Worm (Caenorhabditis elegans) whole organism, dauer: Measurements from ENCODE around the gene F28A12.10.

Experiments used
- unc-62 ChIP-seq: sonication (generic microtip); optimal IDR thresholded peaks from 2 replicates; lab custom pipeline; 2017; ENCODE audit warnings: missing biosample characterization, missing genetic modification reagents, missing genetic modification characterization

F28A12.10 gene

DNA sequence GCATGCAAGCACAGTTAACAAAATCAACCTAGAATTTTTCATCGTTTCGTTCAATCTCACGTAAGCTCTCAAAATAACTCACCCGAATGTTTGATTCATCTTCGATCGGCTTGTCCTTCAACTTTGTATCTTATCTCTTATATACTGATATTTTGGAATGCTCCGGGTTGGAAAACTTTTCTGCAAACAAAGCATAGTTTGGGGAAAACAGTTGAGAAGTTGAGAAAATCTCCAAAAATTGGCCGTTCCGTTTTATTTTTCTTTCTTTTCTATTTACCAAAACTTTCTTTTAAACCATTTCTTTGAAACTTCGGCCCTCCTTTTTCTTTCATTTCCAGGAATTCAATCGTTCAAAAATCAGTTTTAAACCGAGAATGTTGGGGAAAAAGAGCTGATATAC, 34.9 kb downstream of the F28A12.10 start, which contains the start of gene F41E6.15:
Gene F41E6.15, minus strand, starts transcription at position 101 of the 400 bp plus-strand sequence.
- no peak for TF ChIP-seq unc-62 (GFP tag; lab: Kevin White, UChicago)

ce11 chrV:8601420-8601819, 36.1 kb downstream of the F28A12.10 start, which contains the start of gene F41E6.8:
Gene F41E6.8 (minus strand): TSS chrV:8601520.
- no peak for TF ChIP-seq unc-62 (GFP tag; lab: Kevin White, UChicago)

DNA sequence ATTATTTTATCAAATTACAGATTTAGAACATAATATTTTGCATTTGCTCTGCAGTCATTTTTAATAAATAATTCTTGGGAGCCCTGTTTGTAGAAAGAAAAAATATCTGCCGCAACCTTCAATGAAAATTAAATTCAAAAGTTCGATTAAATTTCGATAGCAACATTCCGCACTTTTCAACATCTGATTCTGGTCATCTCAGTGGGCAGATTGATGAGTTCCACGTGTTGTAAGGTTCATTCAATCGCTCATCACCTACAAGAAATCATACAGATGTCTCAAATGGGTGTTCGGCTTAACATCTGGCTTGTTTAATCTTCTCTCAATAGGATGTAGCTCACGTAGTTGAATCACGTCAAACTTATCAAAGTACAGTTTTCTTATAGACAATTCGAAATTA, 37.6 kb downstream of the F28A12.10 start:
- TF ChIP-seq unc-62 (GFP tag; lab: Kevin White, UChicago), result no peak

- no peak for TF ChIP-seq unc-62 (GFP tag; lab: Kevin White, UChicago)
Measured at ce11 chrV:8599192-8599591, 38.4 kb downstream of the F28A12.10 start, which contains the start of gene F41E6.7. Gene F41E6.7 (minus strand): TSS chrV:8599292.

ce11 chrV:8594105-8594964, 43.2 kb downstream of the F28A12.10 start, which contains the start of gene tag-196:
Gene tag-196 (plus strand): TSS chrV:8594914.
- TF ChIP-seq unc-62 (GFP tag; lab: Kevin White, UChicago), result no peak

ce11 chrV:8592691-8593307, 44.8 kb downstream of the F28A12.10 start:
- TF ChIP-seq unc-62 (GFP tag; lab: Kevin White, UChicago), result no peak

DNA sequence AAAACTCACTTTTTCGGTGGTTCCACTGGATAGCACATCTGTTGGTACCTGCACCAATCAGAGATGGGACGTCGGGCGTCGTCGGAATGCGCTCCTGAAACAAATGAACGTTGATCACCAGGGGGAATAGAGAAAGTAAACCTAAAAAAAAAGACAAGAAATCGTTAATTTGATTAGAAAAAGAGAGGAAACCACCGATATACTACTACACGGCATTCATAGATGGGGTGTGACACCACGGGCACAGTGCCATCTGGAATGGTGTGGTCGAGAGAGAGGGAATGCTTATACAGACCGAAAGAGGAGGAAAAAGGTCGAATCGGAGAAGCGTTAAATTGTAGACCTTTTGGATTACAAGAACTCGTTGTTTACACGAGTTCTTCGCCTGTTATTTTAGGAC, 49.5 kb downstream of the F28A12.10 start, which contains the start of gene C10B5.3:
Gene C10B5.3, minus strand, starts transcription at position 101 of the 400 bp plus-strand sequence.
- TF ChIP-seq unc-62 (GFP tag; lab: Kevin White, UChicago), result no peak
